Worm (Caenorhabditis elegans) whole organism, young adult: Measurements from ENCODE around the gene lov-1.

ENCODE experiments used
- B0019.2 ChIP-seq: fragments of 200-800 bp; sonication (Bioruptor generic); conservative IDR thresholded peaks from 2 replicates; pipeline ENCODE4 v1.3.6; 2022; ENCODE audit warnings: missing genetic modification reagents, missing genetic modification characterization, missing compliant biosample characterization
- B0035.1 ChIP-seq: sonication (generic microtip); optimal IDR thresholded peaks from 2 replicates; lab custom pipeline; 2016; ENCODE audit warnings: missing genetic modification characterization, mild to moderate bottlenecking, missing compliant biosample characterization, missing genotype, missing genetic modification reagents
- B0261.1 ChIP-seq: sonication (generic microtip); optimal IDR thresholded peaks from 2 replicates; lab custom pipeline; 2016; ENCODE audit warnings: mild to moderate bottlenecking, missing genetic modification characterization, moderate library complexity, missing compliant biosample characterization
- C06A6.2 ChIP-seq: fragments of 200-800 bp; sonication (Bioruptor generic); conservative IDR thresholded peaks from 2 replicates; pipeline ENCODE4 v1.3.6; 2022; ENCODE audit warnings: missing genetic modification characterization, missing compliant biosample characterization
- F10E7.11 ChIP-seq: sonication (generic microtip); optimal IDR thresholded peaks from 2 replicates; lab custom pipeline; 2017; ENCODE audit warnings: mild to moderate bottlenecking, missing genetic modification characterization, moderate library complexity, missing compliant biosample characterization
- F22D6.2 ChIP-seq: sonication (generic microtip); optimal IDR thresholded peaks from 2 replicates; lab custom pipeline; 2016; ENCODE audit warnings: mild to moderate bottlenecking, missing genetic modification characterization, missing compliant biosample characterization
- F39B2.1 ChIP-seq: fragments of 200-800 bp; sonication (Bioruptor generic); IDR thresholded peaks from 2 replicates; pipeline ENCODE4 v1.3.6; 2022; ENCODE audit warnings: missing genetic modification reagents, missing genetic modification characterization, missing compliant biosample characterization
- F57C9.4 ChIP-seq: sonication (generic microtip); optimal IDR thresholded peaks from 2 replicates; lab custom pipeline; 2017; ENCODE audit warnings: mild to moderate bottlenecking, missing genetic modification characterization, missing compliant biosample characterization
- Y53F4B.3 ChIP-seq: fragments of 200-800 bp; sonication (Bioruptor generic); IDR thresholded peaks from 2 replicates; pipeline ENCODE4 v1.3.6; 2022; ENCODE audit warnings: missing genetic modification reagents, missing genetic modification characterization, missing compliant biosample characterization
- Y95B8A.8 ChIP-seq: fragments of 200-800 bp; sonication (Bioruptor generic); IDR thresholded peaks from 2 replicates; pipeline ENCODE4 v1.3.6; 2022; ENCODE audit warnings: missing genetic modification reagents, missing genetic modification characterization, missing compliant biosample characterization
- athp-1 ChIP-seq: sonication (generic microtip); optimal IDR thresholded peaks from 2 replicates; lab custom pipeline; 2017; ENCODE audit warnings: mild to moderate bottlenecking, missing genetic modification characterization, missing compliant biosample characterization
- attf-5 ChIP-seq: fragments of 200-800 bp; sonication (Bioruptor generic); optimal IDR thresholded peaks from 2 replicates; lab custom pipeline; 2018; ENCODE audit warnings: mild to moderate bottlenecking, missing genetic modification characterization, missing compliant biosample characterization
- ceh-91 ChIP-seq: fragments of 200-800 bp; sonication (Bioruptor generic); IDR thresholded peaks from 2 replicates; pipeline ENCODE4 v1.3.6; 2022; ENCODE audit warnings: missing genetic modification reagents, missing genetic modification characterization, missing compliant biosample characterization
- dox-1 ChIP-seq: fragments of 200-800 bp; sonication (Bioruptor generic); IDR thresholded peaks from 2 replicates; pipeline ENCODE4 v1.3.6; 2022; ENCODE audit warnings: missing genetic modification reagents, missing genetic modification characterization, missing compliant biosample characterization
- dpff-1 ChIP-seq: sonication (generic microtip); optimal IDR thresholded peaks from 2 replicates; lab custom pipeline; 2017; ENCODE audit warnings: mild to moderate bottlenecking, missing genetic modification characterization, missing compliant biosample characterization
- ekl-4 ChIP-seq: fragments of 200-800 bp; sonication (Bioruptor generic); IDR thresholded peaks from 2 replicates; pipeline ENCODE4 v1.3.6; 2022; ENCODE audit warnings: missing genetic modification reagents, missing genetic modification characterization, missing compliant biosample characterization
- let-526 ChIP-seq: fragments of 200-800 bp; sonication (Bioruptor generic); IDR thresholded peaks from 2 replicates; pipeline ENCODE4 v1.3.6; 2022; ENCODE audit warnings: missing genetic modification reagents, missing genetic modification characterization, missing compliant biosample characterization
- lin-40 ChIP-seq: sonication (generic microtip); optimal IDR thresholded peaks from 2 replicates; lab custom pipeline; 2016; ENCODE audit warnings: missing genetic modification characterization, mild to moderate bottlenecking, missing compliant biosample characterization, missing genotype, missing genetic modification reagents
- lin-54 ChIP-seq: fragments of 200-800 bp; sonication (Bioruptor generic); optimal IDR thresholded peaks from 2 replicates; lab custom pipeline; 2018; ENCODE audit warnings: mild to moderate bottlenecking, missing genetic modification characterization, missing compliant biosample characterization
- lsl-1 ChIP-seq: fragments of 200-800 bp; sonication (Bioruptor generic); optimal IDR thresholded peaks from 2 replicates; lab custom pipeline; 2018; ENCODE audit warnings: mild to moderate bottlenecking, missing genetic modification characterization, moderate library complexity, missing compliant biosample characterization
- madf-10 ChIP-seq: sonication (generic microtip); optimal IDR thresholded peaks from 2 replicates; lab custom pipeline; 2016; ENCODE audit warnings: mild to moderate bottlenecking, missing genetic modification characterization, missing compliant biosample characterization
- mcd-1 ChIP-seq: fragments of 200-800 bp; sonication (Bioruptor generic); IDR thresholded peaks from 2 replicates; pipeline ENCODE4 v1.3.6; 2022; ENCODE audit warnings: missing genetic modification reagents, missing genetic modification characterization, missing compliant biosample characterization
- nfya-2 ChIP-seq: fragments of 200-800 bp; sonication (Bioruptor generic); IDR thresholded peaks from 2 replicates; pipeline ENCODE4 v1.3.6; 2022; ENCODE audit warnings: missing genetic modification reagents, missing genetic modification characterization, missing compliant biosample characterization
- nhr-179 ChIP-seq: sonication (generic microtip); optimal IDR thresholded peaks from 2 replicates; lab custom pipeline; 2016; ENCODE audit warnings: mild to moderate bottlenecking, missing genetic modification characterization, missing compliant biosample characterization
- rcor-1 ChIP-seq: fragments of 200-800 bp; sonication (Bioruptor generic); IDR thresholded peaks from 2 replicates; pipeline ENCODE4 v1.3.6; 2022; ENCODE audit warnings: missing genetic modification reagents, missing genetic modification characterization, missing compliant biosample characterization
- rpc-1 ChIP-seq, 2 experiments: fragments of 150-350 bp in 1 of 2; sonication (generic microtip) in 1 of 2; optimal IDR thresholded peaks; 2 replicates each; lab custom pipeline; 2014 to 2018; ENCODE audit warnings: missing biosample characterization in 1 of 2, missing genetic modification characterization in 1 of 2, missing genetic modification reagents in 1 of 2, missing genotype in 1 of 2
- snpc-1.3 ChIP-seq: sonication (generic microtip); optimal IDR thresholded peaks from 2 replicates; lab custom pipeline; 2017; ENCODE audit warnings: missing genetic modification characterization, mild to moderate bottlenecking, missing compliant biosample characterization, antibody characterized with exemption, moderate library complexity, missing genotype, missing genetic modification reagents; ENCODE audit not compliant: insufficient read depth
- tbp1 ChIP-seq: fragments of 200-800 bp; sonication (Bioruptor generic); optimal IDR thresholded peaks from 2 replicates; lab custom pipeline; 2018; ENCODE audit warnings: mild to moderate bottlenecking, missing genetic modification characterization, missing compliant biosample characterization
- tlf-1 ChIP-seq: fragments of 200-800 bp; sonication (Bioruptor generic); optimal IDR thresholded peaks from 2 replicates; lab custom pipeline; 2018; ENCODE audit warnings: mild to moderate bottlenecking, missing genetic modification characterization, missing compliant biosample characterization
- xnd-1 ChIP-seq: sonication (generic microtip); optimal IDR thresholded peaks from 2 replicates; lab custom pipeline; 2016; ENCODE audit warnings: missing genotype, missing genetic modification reagents, missing genetic modification characterization, missing compliant biosample characterization
- zfh-2 ChIP-seq: fragments of 200-800 bp; sonication (Bioruptor generic); conservative IDR thresholded peaks from 2 replicates; pipeline ENCODE4 v1.3.6; 2022; ENCODE audit warnings: missing genetic modification reagents, missing genetic modification characterization, missing compliant biosample characterization
- ztf-18 ChIP-seq: sonication (generic microtip); optimal IDR thresholded peaks from 2 replicates; lab custom pipeline; 2016; ENCODE audit warnings: missing genotype, mild to moderate bottlenecking, missing genetic modification characterization, missing compliant biosample characterization
- ztf-26 ChIP-seq: sonication (generic microtip); optimal IDR thresholded peaks from 2 replicates; lab custom pipeline; 2017; ENCODE audit warnings: missing genetic modification characterization, missing compliant biosample characterization

The lov-1 gene

ce11 chrII:10168905-10169782, 47.5 kb upstream of the lov-1 start, which contains the start of gene daf-19 (continued):
- TF ChIP-seq lin-40 (tag; lab: Kevin White, UChicago) (peak; percentile 23), rpc-1 (optimal IDR thresholded peaks at IDR 0.05; lab: Kevin White, UChicago) (no peak), rpc-1 (tag; optimal IDR thresholded peaks at IDR 0.05; lab: Kevin White, UChicago) (no peak), ekl-4 (0 out of 2 replicates have a peak, but pooled peaks have one; percentile 33), Y95B8A.8 (GFP tag; lab: Robert Waterston, UW) (no peak)
- TF ChIP-seq, all 124 proteins: peak for 25

ce11 chrII:10167731-10168130, 46.1 kb upstream of the lov-1 start:
- TF ChIP-seq ztf-18 (tag; lab: Kevin White, UChicago) (no peak), dpff-1 (tag; lab: Kevin White, UChicago) (no peak), nfya-2 (no peak), zfh-2 (GFP tag; lab: Robert Waterston, UW) (no peak), tbp1 (GFP tag; lab: Kevin White, UChicago) (no peak), B0261.1 (tag; lab: Kevin White, UChicago) (no peak), lin-54 (no peak), F22D6.2 (tag; lab: Kevin White, UChicago) (no peak)

ce11 chrII:10166365-10166764, 44.7 kb upstream of the lov-1 start:
- TF ChIP-seq lin-54 (no peak), mcd-1 (GFP tag; lab: Robert Waterston, UW) (no peak), ekl-4 (no peak), dox-1 (no peak), F10E7.11 (tag; lab: Kevin White, UChicago) (no peak), ztf-26 (tag; lab: Kevin White, UChicago) (no peak), attf-5 (GFP tag; lab: Kevin White, UChicago) (no peak), snpc-1.3 (tag; lab: Kevin White, UChicago) (no peak), F39B2.1 (GFP tag; lab: Robert Waterston, UW) (no peak), F57C9.4 (tag; lab: Kevin White, UChicago) (no peak), athp-1 (tag; lab: Kevin White, UChicago) (no peak), C06A6.2 (GFP tag; lab: Robert Waterston, UW) (no peak), B0019.2 (GFP tag; lab: Robert Waterston, UW) (no peak)

ce11 chrII:10164137-10164536, 42.5 kb upstream of the lov-1 start:
- TF ChIP-seq Y53F4B.3 (GFP tag; lab: Robert Waterston, UW) (no peak), let-526 (no peak), nhr-179 (tag; lab: Kevin White, UChicago) (no peak)

ce11 chrII:10162785-10163184, 41.2 kb upstream of the lov-1 start:
- TF ChIP-seq madf-10 (no peak), zfh-2 (GFP tag; lab: Robert Waterston, UW) (peak; percentile 61)
- TF ChIP-seq, all 124 proteins: peak for 1

ce11 chrII:10155106-10155505, 33.5 kb upstream of the lov-1 start, which contains the start of gene nlp-63:
Gene nlp-63 (plus strand): TSS chrII:10155406.
- TF ChIP-seq rcor-1 (GFP tag; lab: Robert Waterston, UW) (no peak), lsl-1 (GFP tag; lab: Kevin White, UChicago) (no peak), tlf-1 (GFP tag; lab: Kevin White, UChicago) (no peak), ceh-91 (GFP tag; lab: Robert Waterston, UW) (no peak), xnd-1 (tag; lab: Kevin White, UChicago) (no peak), snpc-1.3 (tag; lab: Kevin White, UChicago) (no peak), B0035.1 (tag; lab: Kevin White, UChicago) (no peak)
